Worm (Caenorhabditis elegans): Measurements from ENCODE around the gene tofu-1.
A peak's percentile ranks its signal among the peaks of the same experiment; 100 is the strongest.

DNA sequence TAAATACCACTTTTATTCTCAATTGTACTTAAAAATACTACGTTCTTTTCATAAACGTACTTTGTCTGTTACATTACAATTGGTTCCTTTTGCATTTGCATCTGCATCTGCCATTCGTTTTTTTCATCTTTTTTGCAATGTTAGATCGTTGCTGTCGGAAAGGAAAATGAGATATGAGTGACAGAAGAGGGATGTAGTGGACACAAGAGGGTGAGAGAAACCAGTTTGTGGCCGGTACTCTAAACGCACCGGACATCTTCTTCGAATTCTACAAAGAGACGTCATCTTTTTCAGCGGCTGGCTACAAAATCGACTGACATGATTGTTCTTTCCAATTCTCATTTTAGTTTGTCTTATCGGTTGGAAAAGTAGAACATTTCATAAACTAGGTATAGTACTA lies 21.8 kb downstream of the tofu-1 start:
- TF ChIP-seq lsy-2 (tag; optimal IDR thresholded peaks at IDR 0.05) (no peak), ceh-16 (tag; optimal IDR thresholded peaks at IDR 0.05) (no peak), mbf-1 (tag; optimal IDR thresholded peaks at IDR 0.05) (no peak), ama-1 (optimal IDR thresholded peaks at IDR 0.05) (no peak), blmp-1 (tag; optimal IDR thresholded peaks at IDR 0.05; ENCODE audit: insufficient read depth) (peak; percentile 55), nhr-12 (tag; optimal IDR thresholded peaks at IDR 0.05) (no peak), fos-1 (tag; optimal IDR thresholded peaks at IDR 0.05) (no peak), lin-13 (GFP tag; optimal IDR thresholded peaks at IDR 0.05) (no peak), sma-3 (GFP tag; optimal IDR thresholded peaks at IDR 0.05) (no peak), unc-39 (tag; optimal IDR thresholded peaks at IDR 0.05) (no peak), nhr-77 (tag; optimal IDR thresholded peaks at IDR 0.05) (no peak), nhr-237 (tag; optimal IDR thresholded peaks at IDR 0.05) (no peak), nhr-10 (tag; optimal IDR thresholded peaks at IDR 0.05) (no peak), peb-1 (tag; optimal IDR thresholded peaks at IDR 0.05) (no peak)
